Worm (Caenorhabditis elegans): Measurements from ENCODE around the gene Y75B12B.3.

Y75B12B.3 gene

DNA sequence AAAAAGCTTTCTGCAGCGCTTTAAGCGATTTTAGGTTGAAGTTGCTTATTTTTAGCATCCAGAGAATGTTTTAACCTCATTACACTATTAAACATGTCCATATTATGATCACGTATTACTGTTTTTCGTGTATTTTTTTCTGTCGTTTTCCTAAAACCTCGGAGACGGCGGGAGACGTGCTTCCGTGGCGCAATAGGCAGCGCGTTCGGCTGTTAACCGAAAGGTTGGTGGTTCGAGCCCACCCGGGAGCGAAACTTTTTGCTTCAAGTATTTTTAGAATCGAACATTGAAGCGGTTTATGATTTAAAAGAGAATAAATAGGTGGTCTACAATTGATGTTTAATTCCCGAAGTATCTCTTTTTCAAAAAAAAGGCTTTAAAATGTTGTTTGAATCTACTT, 29.6 kb downstream of the Y75B12B.3 start (continued):
- TF ChIP-seq die-1 (tag; optimal IDR thresholded peaks at IDR 0.05) (peak; percentile 41), nhr-80 (tag; optimal IDR thresholded peaks at IDR 0.05) (no peak), Y95B8A.8 (GFP tag; IDR thresholded peaks at IDR 0.05) (no peak), snpc-1.3 (tag; optimal IDR thresholded peaks at IDR 0.05; ENCODE audit: insufficient read depth) (no peak), B0261.1 (tag; optimal IDR thresholded peaks at IDR 0.05) (peak; percentile 78), F23B12.7 (tag; optimal IDR thresholded peaks at IDR 0.05; ENCODE audit: insufficient read depth) (peak; percentile 77), ceh-100 (GFP tag; IDR thresholded peaks at IDR 0.05) (peak; percentile 25; the same call in 1 of the 2 replicates), him-1 (tag; optimal IDR thresholded peaks at IDR 0.05) (peak; percentile 78), mel-28 (tag; optimal IDR thresholded peaks at IDR 0.05; ENCODE audit: borderline replicate concordance) (no peak), tbp1 (GFP tag; optimal IDR thresholded peaks at IDR 0.05) (peak; percentile 87), nhr-27 (tag; optimal IDR thresholded peaks at IDR 0.05) (no peak), nhr-120 (GFP tag; IDR thresholded peaks at IDR 0.05) (no peak), ztf-18 (tag; optimal IDR thresholded peaks at IDR 0.05) (no peak), ztf-3 (GFP tag; optimal IDR thresholded peaks at IDR 0.05) (no peak)

DNA sequence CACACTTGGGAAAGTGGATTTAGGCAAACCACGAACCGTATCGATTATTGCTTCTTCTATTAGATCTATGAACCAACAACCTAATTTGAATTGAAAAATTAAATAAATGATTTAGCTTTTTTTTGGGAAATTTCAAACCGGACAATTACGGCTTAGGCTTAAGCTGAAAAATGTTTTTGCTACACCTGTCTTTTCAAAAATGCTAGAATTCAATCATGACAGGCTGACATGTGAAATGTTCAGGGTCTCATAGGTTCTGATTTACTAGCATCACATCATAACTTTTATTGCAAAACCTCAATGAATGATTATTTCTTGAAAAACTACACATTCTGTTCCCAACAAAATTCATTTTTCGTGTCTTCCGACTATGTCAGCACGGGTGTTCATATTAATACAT, 32.8 kb downstream of the Y75B12B.3 start, which contains the start of gene srh-55:
TSS of gene srh-55 (plus strand) at position 301 of the 400 bp plus-strand sequence.
- no peak for TF ChIP-seq T26A5.8 (tag; optimal IDR thresholded peaks at IDR 0.05)
- TF ChIP-seq chd-7 (tag; optimal IDR thresholded peaks at IDR 0.05) = no peak
- TF ChIP-seq ets-4 (GFP tag; optimal IDR thresholded peaks at IDR 0.05) = no peak
- TF ChIP-seq ceh-100 (GFP tag; IDR thresholded peaks at IDR 0.05) = no peak
- no peak for TF ChIP-seq ceh-27 (GFP tag; optimal IDR thresholded peaks at IDR 0.05)
- TF ChIP-seq lin-40 (tag; optimal IDR thresholded peaks at IDR 0.05) = no peak
- no peak for TF ChIP-seq lin-54 (GFP tag; optimal IDR thresholded peaks at IDR 0.05)
- TF ChIP-seq rec-8 (tag; optimal IDR thresholded peaks at IDR 0.05) = no peak
- TF ChIP-seq zfh-2 (GFP tag; conservative IDR thresholded peaks at IDR 0.05) = no peak
- TF ChIP-seq K11D2.4 (GFP tag; IDR thresholded peaks at IDR 0.05) = no peak
- no peak for TF ChIP-seq Y53G8AR.9 (GFP tag; conservative IDR thresholded peaks at IDR 0.05)
- TF ChIP-seq rpc-1 (optimal IDR thresholded peaks at IDR 0.05) = no peak
- no peak for TF ChIP-seq rpc-1 (tag; optimal IDR thresholded peaks at IDR 0.05)
- no peak for TF ChIP-seq ztf-28 (GFP tag; IDR thresholded peaks at IDR 0.05)
- TF ChIP-seq ztf-3 (GFP tag; optimal IDR thresholded peaks at IDR 0.05) = no peak
- no peak for TF ChIP-seq atf-7 (tag; optimal IDR thresholded peaks at IDR 0.05)
- no peak for TF ChIP-seq him-1 (tag; optimal IDR thresholded peaks at IDR 0.05)
- TF ChIP-seq lin-35 (GFP tag; optimal IDR thresholded peaks at IDR 0.05) = no peak

DNA sequence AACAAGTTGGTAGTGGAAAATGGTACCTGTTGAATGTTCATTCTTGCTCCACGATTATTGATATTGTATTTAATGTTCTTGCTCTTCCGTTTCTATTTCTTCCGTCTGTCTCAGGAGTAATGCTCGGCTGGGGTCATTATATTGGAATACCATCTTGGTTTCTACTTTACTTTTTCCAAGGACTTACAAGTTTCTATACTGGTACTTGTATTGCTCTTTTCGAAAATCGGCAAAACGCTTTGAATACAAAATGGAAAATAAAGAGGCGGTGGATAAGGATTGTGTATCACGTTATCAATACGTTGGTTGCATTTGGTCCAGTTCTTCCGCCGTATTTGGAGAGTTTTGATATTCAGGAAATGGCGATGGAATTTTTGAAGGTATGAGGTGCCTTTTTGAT, 34.1 kb downstream of the Y75B12B.3 start:
- no peak for TF ChIP-seq hsf-1 (GFP tag; IDR thresholded peaks at IDR 0.05)
- TF ChIP-seq efl-1 (GFP tag; optimal IDR thresholded peaks at IDR 0.05) = no peak
- no peak for TF ChIP-seq B0035.1 (tag; optimal IDR thresholded peaks at IDR 0.05)
- TF ChIP-seq D2030.7 (GFP tag; IDR thresholded peaks at IDR 0.05) = no peak
- no peak for TF ChIP-seq F57A8.1 (GFP tag; optimal IDR thresholded peaks at IDR 0.05)
- no peak for TF ChIP-seq mes-4 (tag; optimal IDR thresholded peaks at IDR 0.05)
- no peak for TF ChIP-seq Y53G8AR.9 (GFP tag; conservative IDR thresholded peaks at IDR 0.05)
- TF ChIP-seq K12H6.12 (tag; optimal IDR thresholded peaks at IDR 0.05) = no peak
- TF ChIP-seq F55B11.4 (tag; optimal IDR thresholded peaks at IDR 0.05; ENCODE audit: borderline replicate concordance, insufficient read depth) = no peak
- no peak for TF ChIP-seq hlh-26 (GFP tag; conservative IDR thresholded peaks at IDR 0.05)
- TF ChIP-seq snpc-4 (GFP tag; optimal IDR thresholded peaks at IDR 0.05) = no peak
- TF ChIP-seq snpc-4 (tag; optimal IDR thresholded peaks at IDR 0.05) = no peak
